Worm (Caenorhabditis elegans) whole organism, mixed stage, embryonic: ENCODE measurements around the gene arc-1.

Source experiments
- M03D4.4 ChIP-seq: sonication (generic microtip); optimal IDR thresholded peaks from 2 replicates; lab custom pipeline; 2017; ENCODE audit warnings: mild to moderate bottlenecking, missing genetic modification characterization, missing compliant biosample characterization
- ceh-39 ChIP-seq: fragments of 150-350 bp; optimal IDR thresholded peaks from 2 replicates; lab custom pipeline; 2014; ENCODE audit warnings: missing biosample characterization, missing genetic modification characterization
- ceh-83 ChIP-seq: fragments of 200-800 bp; sonication (Bioruptor generic); optimal IDR thresholded peaks from 2 replicates; lab custom pipeline; 2018; ENCODE audit warnings: mild to moderate bottlenecking, missing genetic modification characterization, missing compliant biosample characterization
- cnd-1 ChIP-seq: fragments of 200-800 bp; sonication (Bioruptor generic); optimal IDR thresholded peaks from 2 replicates; lab custom pipeline; 2018; ENCODE audit warnings: mild to moderate bottlenecking, missing genetic modification characterization, missing compliant biosample characterization
- drap-1 ChIP-seq: fragments of 200-800 bp; sonication (Bioruptor generic); optimal IDR thresholded peaks from 3 replicates; lab custom pipeline; 2018; ENCODE audit warnings: mild to moderate bottlenecking, missing genetic modification characterization, missing compliant biosample characterization
- elt-1 ChIP-seq: sonication (generic microtip); optimal IDR thresholded peaks from 2 replicates; lab custom pipeline; 2017; ENCODE audit warnings: missing genetic modification characterization, mild to moderate bottlenecking, missing compliant biosample characterization, antibody characterized with exemption, moderate library complexity, borderline replicate concordance; ENCODE audit not compliant: insufficient read depth
- elt-3 ChIP-seq: fragments of 150-350 bp; optimal IDR thresholded peaks from 2 replicates; lab custom pipeline; 2014; ENCODE audit warnings: missing biosample characterization, missing genetic modification characterization
- flh-1 ChIP-seq: fragments of 200-800 bp; sonication (Bioruptor generic); optimal IDR thresholded peaks from 2 replicates; lab custom pipeline; 2018; ENCODE audit warnings: mild to moderate bottlenecking, missing genetic modification characterization, moderate library complexity, missing compliant biosample characterization
- ham-2 ChIP-seq: fragments of 200-800 bp; sonication (Bioruptor generic); optimal IDR thresholded peaks from 2 replicates; lab custom pipeline; 2018; ENCODE audit warnings: mild to moderate bottlenecking, missing genetic modification characterization, missing compliant biosample characterization
- hlh-1 ChIP-seq: fragments of 150-350 bp; optimal IDR thresholded peaks from 2 replicates; lab custom pipeline; 2014; ENCODE audit warnings: missing biosample characterization, missing genetic modification reagents, missing genetic modification characterization
- lin-13 ChIP-seq: fragments of 150-350 bp; optimal IDR thresholded peaks from 2 replicates; lab custom pipeline; 2014; ENCODE audit warnings: missing biosample characterization, missing genetic modification characterization
- lin-32 ChIP-seq: fragments of 200-800 bp; sonication (Bioruptor generic); optimal IDR thresholded peaks from 2 replicates; lab custom pipeline; 2018; ENCODE audit warnings: mild to moderate bottlenecking, missing genetic modification characterization, missing compliant biosample characterization
- lsy-2 ChIP-seq: fragments of 150-350 bp; optimal IDR thresholded peaks from 2 replicates; lab custom pipeline; 2014; ENCODE audit warnings: missing biosample characterization, missing genetic modification characterization
- mep-1 ChIP-seq: fragments of 150-350 bp; optimal IDR thresholded peaks from 2 replicates; lab custom pipeline; 2017; ENCODE audit warnings: missing biosample characterization, missing genetic modification reagents, missing genetic modification characterization, inconsistent platforms
- nhr-12 ChIP-seq: fragments of 150-350 bp; optimal IDR thresholded peaks from 2 replicates; lab custom pipeline; 2014; ENCODE audit warnings: missing biosample characterization, missing genetic modification characterization
- nhr-2 ChIP-seq: fragments of 150-350 bp; optimal IDR thresholded peaks from 2 replicates; lab custom pipeline; 2014; ENCODE audit warnings: missing biosample characterization, missing genetic modification characterization
- nhr-237 ChIP-seq: fragments of 150-350 bp; optimal IDR thresholded peaks from 2 replicates; lab custom pipeline; 2014; ENCODE audit warnings: missing biosample characterization, missing genetic modification characterization
- nhr-28 ChIP-seq: fragments of 150-350 bp; optimal IDR thresholded peaks from 2 replicates; lab custom pipeline; 2014; ENCODE audit warnings: missing biosample characterization, missing genetic modification characterization
- pha-4 ChIP-seq: fragments of 150-350 bp; optimal IDR thresholded peaks from 2 replicates; lab custom pipeline; 2018; ENCODE audit warnings: missing biosample characterization, missing genetic modification reagents, missing genetic modification characterization
- sem-2 ChIP-seq: fragments of 200-800 bp; sonication (Bioruptor generic); optimal IDR thresholded peaks from 2 replicates; lab custom pipeline; 2018; ENCODE audit warnings: mild to moderate bottlenecking, missing genetic modification characterization, missing compliant biosample characterization
- snpc-4 ChIP-seq: fragments of 150-350 bp; optimal IDR thresholded peaks from 2 replicates; lab custom pipeline; 2014; ENCODE audit warnings: missing biosample characterization, missing genetic modification characterization
- sptf-1 ChIP-seq: sonication (generic microtip); optimal IDR thresholded peaks from 2 replicates; lab custom pipeline; 2017; ENCODE audit warnings: mild to moderate bottlenecking, missing genetic modification characterization, moderate library complexity, missing compliant biosample characterization
- tbx-8 ChIP-seq: fragments of 200-800 bp; sonication (Bioruptor generic); optimal IDR thresholded peaks from 2 replicates; lab custom pipeline; 2018; ENCODE audit warnings: mild to moderate bottlenecking, missing genetic modification characterization, moderate library complexity, missing compliant biosample characterization
- unc-62 ChIP-seq: fragments of 150-350 bp; optimal IDR thresholded peaks from 2 replicates; lab custom pipeline; 2014; ENCODE audit warnings: missing biosample characterization, missing genetic modification reagents, missing genetic modification characterization
- zip-8 ChIP-seq: fragments of 150-350 bp; optimal IDR thresholded peaks from 2 replicates; lab custom pipeline; 2014; ENCODE audit warnings: missing biosample characterization, missing genetic modification characterization
- ztf-11 ChIP-seq: fragments of 150-350 bp; optimal IDR thresholded peaks from 2 replicates; lab custom pipeline; 2014; ENCODE audit warnings: missing biosample characterization, missing genetic modification characterization

The arc-1 gene

ce11 chrII:9651700-9652099 is 23.1 kb upstream of the arc-1 start, which contains the start of gene ZK1307.4:
Gene ZK1307.4, minus strand, starts transcription at chrII:9651800.
- no peak for TF ChIP-seq sem-2 (GFP tag; lab: Kevin White, UChicago)
- TF ChIP-seq flh-1 (GFP tag; lab: Kevin White, UChicago) = no peak
- TF ChIP-seq elt-3 (tag; lab: Kevin White, UChicago) = no peak
- TF ChIP-seq ceh-39 = no peak
- no peak for TF ChIP-seq snpc-4 (tag; lab: Kevin White, UChicago)
- TF ChIP-seq nhr-12 (tag; lab: Kevin White, UChicago) = no peak
- TF ChIP-seq zip-8 (tag; lab: Kevin White, UChicago) = no peak
- TF ChIP-seq lin-32 (GFP tag; lab: Kevin White, UChicago) = no peak

ce11 chrII:9652919-9653318 is 21.9 kb upstream of the arc-1 start, which contains the start of gene ZK1307.3:
Gene ZK1307.3, minus strand, starts transcription at chrII:9653019.
- TF ChIP-seq sem-2 (GFP tag; lab: Kevin White, UChicago) (no peak), nhr-12 (tag; lab: Kevin White, UChicago) (no peak), lin-32 (GFP tag; lab: Kevin White, UChicago) (no peak), pha-4 (tag; lab: Kevin White, UChicago) (no peak), tbx-8 (GFP tag; lab: Kevin White, UChicago) (no peak), cnd-1 (tag; lab: Kevin White, UChicago) (no peak), drap-1 (GFP tag; lab: Kevin White, UChicago) (no peak), zip-8 (tag; lab: Kevin White, UChicago) (no peak), mep-1 (tag; lab: Kevin White, UChicago) (no peak), M03D4.4 (no peak), nhr-28 (tag; lab: Kevin White, UChicago) (no peak), sptf-1 (tag; lab: Kevin White, UChicago) (no peak)

ce11 chrII:9653679-9654078 is 21.1 kb upstream of the arc-1 start, which contains the start of gene ZK1307.2:
Gene ZK1307.2, minus strand, starts transcription at chrII:9653952.
- TF ChIP-seq pha-4 (tag; lab: Kevin White, UChicago) (no peak), unc-62 (GFP tag; lab: Kevin White, UChicago) (no peak), lsy-2 (tag; lab: Kevin White, UChicago) (no peak), ceh-83 (no peak), lin-13 (tag; lab: Kevin White, UChicago) (no peak), ham-2 (GFP tag; lab: Kevin White, UChicago) (no peak), snpc-4 (tag; lab: Kevin White, UChicago) (no peak), hlh-1 (tag; lab: Kevin White, UChicago) (no peak), cnd-1 (tag; lab: Kevin White, UChicago) (no peak), nhr-28 (tag; lab: Kevin White, UChicago) (no peak), lin-32 (GFP tag; lab: Kevin White, UChicago) (no peak)

- peak; percentile 39 for TF ChIP-seq unc-62 (GFP tag; lab: Kevin White, UChicago)
- peak; percentile 12 for TF ChIP-seq elt-1 (tag; lab: Kevin White, UChicago)
- no peak for TF ChIP-seq elt-3 (tag; lab: Kevin White, UChicago)
- peak; percentile 69 for TF ChIP-seq zip-8 (tag; lab: Kevin White, UChicago)
These were observed 19.1 kb upstream of the arc-1 start, which contains the start of gene ZK1307.1 for ce11 chrII:9655530-9656139. Gene ZK1307.1, minus strand, starts transcription at chrII:9655580.

ce11 chrII:9656210-9656755 is 18.5 kb upstream of the arc-1 start, which contains the start of gene gstk-1:
Gene gstk-1, plus strand, starts transcription at chrII:9656705.
- TF ChIP-seq zip-8 (tag; lab: Kevin White, UChicago) (no peak), ztf-11 (tag; lab: Kevin White, UChicago) (no peak)

ce11 chrII:9658915-9659314 is 15.9 kb upstream of the arc-1 start, which contains the start of gene ZK1320.2:
Gene ZK1320.2, minus strand, starts transcription at chrII:9659002.
- TF ChIP-seq ztf-11 (tag; lab: Kevin White, UChicago) (no peak), tbx-8 (GFP tag; lab: Kevin White, UChicago) (no peak), nhr-2 (tag; lab: Kevin White, UChicago) (no peak), nhr-237 (tag; lab: Kevin White, UChicago) (no peak), pha-4 (tag; lab: Kevin White, UChicago) (no peak), elt-3 (tag; lab: Kevin White, UChicago) (no peak)
- TF ChIP-seq, all 35 proteins: peak for 0
